Fruit fly (Drosophila melanogaster) whole organism, embryonic: ENCODE data around the gene Gyc88E.

ENCODE experiments used
- Blimp-1 ChIP-seq: fragments of 200-800 bp; sonication (Bioruptor generic); optimal IDR thresholded peaks from 3 replicates; lab custom pipeline; 2018; ENCODE audit warnings: missing biosample characterization, missing genetic modification characterization, mild to moderate bottlenecking, moderate library complexity, missing genetic modification reagents
- CG10209 ChIP-seq: fragments of 200-800 bp; sonication (Bioruptor generic); optimal IDR thresholded peaks from 3 replicates; lab custom pipeline; 2017; ENCODE audit warnings: missing biosample characterization, mild to moderate bottlenecking, missing genetic modification characterization, missing genetic modification reagents
- CG10654 ChIP-seq: fragments of 200-800 bp; sonication (Bioruptor generic); optimal IDR thresholded peaks from 2 replicates; lab custom pipeline; 2016; ENCODE audit warnings: missing biosample characterization, missing genetic modification characterization
- CG11696 ChIP-seq: fragments of 200-800 bp; sonication (Bioruptor generic); IDR thresholded peaks from 2 replicates; pipeline ENCODE4 v1.3.6; 2022; ENCODE audit warnings: missing biosample characterization, missing genetic modification characterization
- CG12071 ChIP-seq: fragments of 200-800 bp; sonication (Bioruptor generic); optimal IDR thresholded peaks from 3 replicates; lab custom pipeline; 2018; ENCODE audit warnings: missing biosample characterization, mild to moderate bottlenecking, missing genetic modification characterization
- CG12104 ChIP-seq: fragments of 200-800 bp; sonication (Bioruptor generic); optimal IDR thresholded peaks from 3 replicates; lab custom pipeline; 2016; ENCODE audit warnings: missing biosample characterization, missing genetic modification characterization
- CG14441 ChIP-seq: fragments of 200-800 bp; sonication (Bioruptor generic); IDR thresholded peaks from 2 replicates; pipeline ENCODE4 v1.3.6; 2022; ENCODE audit warnings: missing biosample characterization, missing genetic modification characterization
- CG14860 ChIP-seq: fragments of 200-800 bp; sonication (Bioruptor generic); IDR thresholded peaks from 3 replicates; pipeline ENCODE4 v1.3.6; 2022; ENCODE audit warnings: missing biosample characterization, missing genetic modification characterization; ENCODE audit not compliant: partially characterized antibody
- CG15269 ChIP-seq: fragments of 200-800 bp; sonication (Bioruptor generic); optimal IDR thresholded peaks from 2 replicates; lab custom pipeline; 2018; ENCODE audit warnings: missing biosample characterization, mild to moderate bottlenecking, missing genetic modification characterization, moderate library complexity
- CG15479 ChIP-seq: fragments of 200-800 bp; sonication (Bioruptor generic); optimal IDR thresholded peaks from 3 replicates; lab custom pipeline; 2019; ENCODE audit warnings: missing biosample characterization, mild to moderate bottlenecking, missing genetic modification characterization, moderate library complexity
- CG16863 ChIP-seq: fragments of 200-800 bp; sonication (Bioruptor generic); optimal IDR thresholded peaks from 3 replicates; lab custom pipeline; 2016; ENCODE audit warnings: missing biosample characterization, missing genetic modification characterization
- CG17385 ChIP-seq: fragments of 200-800 bp; sonication (Bioruptor generic); optimal IDR thresholded peaks from 3 replicates; lab custom pipeline; 2018; ENCODE audit warnings: missing biosample characterization, mild to moderate bottlenecking, missing genetic modification characterization
- CG17802 ChIP-seq: fragments of 200-800 bp; sonication (Bioruptor generic); optimal IDR thresholded peaks from 2 replicates; lab custom pipeline; 2018; ENCODE audit warnings: missing biosample characterization, mild to moderate bottlenecking, missing genetic modification characterization, moderate library complexity
- CG2889 ChIP-seq: fragments of 200-800 bp; sonication (Bioruptor generic); IDR thresholded peaks from 3 replicates; pipeline ENCODE4 v1.3.6; 2022; ENCODE audit warnings: missing biosample characterization, missing genetic modification characterization
- CG3847 ChIP-seq: fragments of 200-800 bp; sonication (Bioruptor generic); IDR thresholded peaks from 2 replicates; pipeline ENCODE4 v1.3.6; 2022; ENCODE audit warnings: missing biosample characterization, missing genetic modification characterization
- CG4282 ChIP-seq: fragments of 200-800 bp; sonication (Bioruptor generic); optimal IDR thresholded peaks from 2 replicates; lab custom pipeline; 2016; ENCODE audit warnings: missing biosample characterization, missing genetic modification characterization
- CG6813 ChIP-seq: fragments of 200-800 bp; sonication (Bioruptor generic); optimal IDR thresholded peaks from 2 replicates; lab custom pipeline; 2017; ENCODE audit warnings: missing biosample characterization, missing genetic modification characterization, mild to moderate bottlenecking, moderate library complexity, missing genetic modification reagents
- CG8924 ChIP-seq: fragments of 200-800 bp; optimal IDR thresholded peaks from 3 replicates; lab custom pipeline; 2019; ENCODE audit warnings: missing biosample characterization, mild to moderate bottlenecking, missing genetic modification characterization, moderate library complexity
- CG9817 ChIP-seq: fragments of 200-800 bp; sonication (Bioruptor generic); optimal IDR thresholded peaks from 2 replicates; lab custom pipeline; 2018; ENCODE audit warnings: missing biosample characterization, mild to moderate bottlenecking, missing genetic modification characterization, moderate library complexity
- CG9876 ChIP-seq: fragments of 200-800 bp; sonication (Bioruptor generic); optimal IDR thresholded peaks from 2 replicates; lab custom pipeline; 2016; ENCODE audit warnings: missing biosample characterization, missing genetic modification characterization
- D ChIP-seq, 2 experiments: fragments of 200-800 bp in 1 of 2; fragments of >200 bp in 1 of 2; sonication (Bioruptor generic) in 1 of 2; optimal IDR thresholded peaks; 2 replicates in 1 of 2; 3 replicates in 1 of 2; lab custom pipeline; 2017; ENCODE audit warnings: mild to moderate bottlenecking in 1 of 2, missing biosample characterization in 1 of 2, missing genetic modification characterization in 1 of 2, missing genetic modification reagents in 1 of 2
- HLH54F ChIP-seq: fragments of 200-800 bp; sonication (Bioruptor generic); optimal IDR thresholded peaks from 3 replicates; lab custom pipeline; 2016; ENCODE audit warnings: missing biosample characterization, missing genetic modification characterization
- Hmr ChIP-seq: fragments of 200-800 bp; sonication (Bioruptor generic); optimal IDR thresholded peaks from 3 replicates; lab custom pipeline; 2017; ENCODE audit warnings: mild to moderate bottlenecking, missing biosample characterization, missing genetic modification reagents, missing genetic modification characterization
- Hr78 ChIP-seq, 2 experiments: fragments of 200-800 bp in 1 of 2; fragments of >200 bp in 1 of 2; sonication (Bioruptor generic) in 1 of 2; optimal IDR thresholded peaks; 2 replicates each; lab custom pipeline; 2017 to 2019; ENCODE audit warnings: missing biosample characterization in 2 of 2, missing genetic modification characterization in 2 of 2, mild to moderate bottlenecking in 1 of 2, moderate library complexity in 1 of 2
- Meics ChIP-seq: fragments of 200-800 bp; sonication (Bioruptor generic); optimal IDR thresholded peaks from 2 replicates; lab custom pipeline; 2017; ENCODE audit warnings: missing biosample characterization, mild to moderate bottlenecking, missing genetic modification characterization
- NfI ChIP-seq: fragments of 200-800 bp; sonication (Bioruptor generic); optimal IDR thresholded peaks from 3 replicates; lab custom pipeline; 2018; ENCODE audit warnings: missing biosample characterization, mild to moderate bottlenecking, missing genetic modification characterization, moderate library complexity
- Oli ChIP-seq: fragments of 200-800 bp; sonication (Bioruptor generic); optimal IDR thresholded peaks from 2 replicates; lab custom pipeline; 2018; ENCODE audit warnings: missing biosample characterization, mild to moderate bottlenecking, missing genetic modification characterization, moderate library complexity
- Scr ChIP-seq: fragments of 200-800 bp; sonication (Bioruptor generic); IDR thresholded peaks from 2 replicates; pipeline ENCODE4 v1.3.6; 2022; ENCODE audit warnings: missing biosample characterization, missing genetic modification characterization; ENCODE audit not compliant: partially characterized antibody
- ase ChIP-seq: fragments of 200-800 bp; sonication (Bioruptor generic); IDR thresholded peaks from 3 replicates; pipeline ENCODE4 v1.3.6; 2022; ENCODE audit warnings: missing biosample characterization, missing genetic modification characterization
- bab2 ChIP-seq: fragments of 200-800 bp; sonication (Bioruptor generic); optimal IDR thresholded peaks from 2 replicates; lab custom pipeline; 2016; ENCODE audit warnings: missing biosample characterization, missing genetic modification characterization
- chinmo ChIP-seq: fragments of 200-800 bp; sonication (Bioruptor generic); IDR thresholded peaks from 4 replicates; pipeline ENCODE4 v1.3.6; 2022; ENCODE audit warnings: missing biosample characterization, missing genetic modification characterization; ENCODE audit not compliant: partially characterized antibody
- corto ChIP-seq: fragments of 200-800 bp; sonication (Bioruptor generic); optimal IDR thresholded peaks from 2 replicates; lab custom pipeline; 2016; ENCODE audit warnings: missing biosample characterization, mild to moderate bottlenecking, missing genetic modification characterization, moderate library complexity
- cwo ChIP-seq: fragments of 200-800 bp; sonication (Bioruptor generic); optimal IDR thresholded peaks from 3 replicates; lab custom pipeline; 2017; ENCODE audit warnings: missing biosample characterization, missing genetic modification characterization, mild to moderate bottlenecking, moderate library complexity, missing genetic modification reagents
- ems ChIP-seq: fragments of 200-800 bp; sonication (Bioruptor generic); optimal IDR thresholded peaks from 3 replicates; lab custom pipeline; 2016; ENCODE audit warnings: missing biosample characterization, missing genetic modification characterization
- fd3F ChIP-seq: fragments of 200-800 bp; sonication (Bioruptor generic); optimal IDR thresholded peaks from 2 replicates; lab custom pipeline; 2018; ENCODE audit warnings: missing biosample characterization, mild to moderate bottlenecking, missing genetic modification characterization, moderate library complexity
- grau ChIP-seq: fragments of 200-800 bp; optimal IDR thresholded peaks from 3 replicates; lab custom pipeline; 2019; ENCODE audit warnings: missing biosample characterization, mild to moderate bottlenecking, missing genetic modification characterization, moderate library complexity
- grn ChIP-seq: fragments of 200-800 bp; sonication (Bioruptor generic); optimal IDR thresholded peaks from 3 replicates; lab custom pipeline; 2017; ENCODE audit warnings: missing biosample characterization, missing genetic modification characterization
- ind ChIP-seq: fragments of 200-800 bp; sonication (Bioruptor generic); optimal IDR thresholded peaks from 3 replicates; lab custom pipeline; 2016; ENCODE audit warnings: missing biosample characterization, missing genetic modification characterization
- peb ChIP-seq: fragments of 200-800 bp; sonication (Bioruptor generic); IDR thresholded peaks from 2 replicates; pipeline ENCODE4 v1.3.6; 2022; ENCODE audit warnings: missing biosample characterization, missing genetic modification characterization
- pita ChIP-seq: fragments of 200-800 bp; sonication (Bioruptor generic); optimal IDR thresholded peaks from 2 replicates; lab custom pipeline; 2017; ENCODE audit warnings: missing biosample characterization, mild to moderate bottlenecking, missing genetic modification characterization
- pzg ChIP-seq: fragments of 200-800 bp; sonication (Bioruptor generic); optimal IDR thresholded peaks from 3 replicates; lab custom pipeline; 2018; ENCODE audit warnings: missing biosample characterization, mild to moderate bottlenecking, missing genetic modification characterization, moderate library complexity
- sd ChIP-seq: fragments of 200-800 bp; sonication (Bioruptor generic); optimal IDR thresholded peaks from 3 replicates; lab custom pipeline; 2018; ENCODE audit warnings: missing biosample characterization, mild to moderate bottlenecking, missing genetic modification characterization, moderate library complexity
- sob ChIP-seq: fragments of 200-800 bp; sonication (Bioruptor generic); IDR thresholded peaks from 2 replicates; pipeline ENCODE4 v1.3.6; 2022; ENCODE audit warnings: missing biosample characterization, missing genetic modification characterization
- tgo ChIP-seq: fragments of 200-800 bp; sonication (Bioruptor generic); IDR thresholded peaks from 3 replicates; pipeline ENCODE4 v1.3.6; 2022; ENCODE audit warnings: missing biosample characterization, missing genetic modification characterization
- tio ChIP-seq: fragments of 200-800 bp; sonication (Bioruptor generic); optimal IDR thresholded peaks from 2 replicates; lab custom pipeline; 2017; ENCODE audit warnings: missing biosample characterization, missing genetic modification characterization, inconsistent platforms
- unc-4 ChIP-seq: fragments of 200-800 bp; sonication (Bioruptor generic); IDR thresholded peaks from 2 replicates; pipeline ENCODE4 v1.3.6; 2022; ENCODE audit warnings: missing biosample characterization, missing genetic modification characterization; ENCODE audit not compliant: partially characterized antibody
- vvl ChIP-seq: fragments of 200-800 bp; sonication (Bioruptor generic); IDR thresholded peaks from 2 replicates; pipeline ENCODE4 v1.3.6; 2022; ENCODE audit warnings: missing biosample characterization, missing genetic modification characterization
- zen ChIP-seq: fragments of 200-800 bp; sonication (Bioruptor generic); optimal IDR thresholded peaks from 3 replicates; lab custom pipeline; 2018; ENCODE audit warnings: missing biosample characterization, mild to moderate bottlenecking, missing genetic modification characterization, moderate library complexity

Gyc88E gene

dm6 chr3R:15145491-15145890, 4.7 kb upstream of the Gyc88E start (continued):
- TF ChIP-seq Hmr (GFP tag; lab: Kevin White, UChicago): peak; percentile 33
- no peak for TF ChIP-seq pzg (GFP tag; lab: Kevin White, UChicago)
- TF ChIP-seq tio: no peak
- TF ChIP-seq CG17385 (GFP tag; lab: Kevin White, UChicago): peak; percentile 47
- TF ChIP-seq bab2 (GFP tag; lab: Kevin White, UChicago): peak; percentile 12
- peak; percentile 40 for TF ChIP-seq CG15479 (GFP tag; lab: Kevin White, UChicago)
- TF ChIP-seq NfI (GFP tag; lab: Kevin White, UChicago): peak; percentile 36
- no peak for TF ChIP-seq D (optimal IDR thresholded peaks at IDR 0.05; lab: Kevin White, UChicago)
- TF ChIP-seq D (GFP tag; optimal IDR thresholded peaks at IDR 0.05; lab: Kevin White, UChicago): peak; percentile 23
- TF ChIP-seq chinmo (GFP tag; lab: Robert Waterston, UW): 0 out of 4 replicates have a peak, but pooled peaks have one; percentile 20
- TF ChIP-seq Hr78 (GFP tag; optimal IDR thresholded peaks at IDR 0.05; lab: Kevin White, UChicago): peak in 1 of 2 experiments; percentile 47
- TF ChIP-seq grn (GFP tag; lab: Kevin White, UChicago): peak; percentile 6
- TF ChIP-seq grau (tag; lab: Kevin White, UChicago): peak; percentile 52
- TF ChIP-seq CG10654 (GFP tag; lab: Kevin White, UChicago): peak; percentile 3
- TF ChIP-seq sob: peak; percentile 66; the same call in 1 of the 2 replicates
- TF ChIP-seq Scr (GFP tag; lab: Robert Waterston, UW): no peak
- no peak for TF ChIP-seq fd3F (GFP tag; lab: Kevin White, UChicago)
- TF ChIP-seq CG15269 (tag; lab: Kevin White, UChicago): peak; percentile 55
- TF ChIP-seq CG9817 (tag; lab: Kevin White, UChicago): peak; percentile 24
- no peak for TF ChIP-seq zen (tag; lab: Kevin White, UChicago)
- no peak for TF ChIP-seq CG12104 (GFP tag; lab: Kevin White, UChicago)
- TF ChIP-seq peb (GFP tag; lab: Robert Waterston, UW): peak; percentile 37; the same call in 1 of the 2 replicates
- no peak for TF ChIP-seq CG14860 (GFP tag; lab: Robert Waterston, UW)
- TF ChIP-seq Blimp-1 (GFP tag; lab: Kevin White, UChicago): peak; percentile 51
- TF ChIP-seq unc-4 (GFP tag; lab: Robert Waterston, UW): no peak
- peak; percentile 59; the same call in 2 of the 3 replicates for TF ChIP-seq ase (GFP tag; lab: Robert Waterston, UW)
- no peak for TF ChIP-seq CG16863 (GFP tag; lab: Kevin White, UChicago)
- TF ChIP-seq pita (GFP tag; lab: Kevin White, UChicago): no peak
- TF ChIP-seq ems (GFP tag; lab: Kevin White, UChicago): peak; percentile 28
- peak; percentile 49 for TF ChIP-seq CG6813 (GFP tag; lab: Kevin White, UChicago)
- TF ChIP-seq HLH54F (GFP tag; lab: Kevin White, UChicago): no peak
- TF ChIP-seq tgo (GFP tag; lab: Robert Waterston, UW): peak; percentile 61; the same call in 1 of the 3 replicates
- TF ChIP-seq Oli (tag; lab: Kevin White, UChicago): peak; percentile 50
- TF ChIP-seq ind (GFP tag; lab: Kevin White, UChicago): peak; percentile 57
- peak; percentile 57; the same call in 1 of the 3 replicates for TF ChIP-seq CG2889 (GFP tag; lab: Robert Waterston, UW)
- TF ChIP-seq CG8924: peak; percentile 3
- TF ChIP-seq corto (GFP tag; lab: Kevin White, UChicago): no peak
- peak; percentile 57 for TF ChIP-seq Meics (GFP tag; lab: Kevin White, UChicago)
- peak; percentile 2 for TF ChIP-seq CG17802 (tag; lab: Kevin White, UChicago)
- peak; percentile 27; the same call in 1 of the 2 replicates for TF ChIP-seq CG11696 (GFP tag; lab: Robert Waterston, UW)
- TF ChIP-seq cwo (GFP tag; lab: Kevin White, UChicago): peak; percentile 26
- no peak for TF ChIP-seq CG9876 (GFP tag; lab: Kevin White, UChicago)
- peak; percentile 32; the same call in 1 of the 2 replicates for TF ChIP-seq CG3847 (GFP tag; lab: Robert Waterston, UW)
- peak; percentile 64 for TF ChIP-seq CG14441 (GFP tag; lab: Robert Waterston, UW)
- TF ChIP-seq CG10209 (GFP tag; lab: Kevin White, UChicago): peak; percentile 25
- TF ChIP-seq CG12071 (GFP tag; lab: Kevin White, UChicago): peak; percentile 9
- peak; percentile 29 for TF ChIP-seq sd (tag; lab: Kevin White, UChicago)
- TF ChIP-seq CG4282 (GFP tag; lab: Kevin White, UChicago): no peak
- TF ChIP-seq vvl (GFP tag; lab: Robert Waterston, UW): peak; percentile 82
